Worm (Caenorhabditis elegans): ENCODE results near the gene F33H12.7.
"Not testable (repeated sequence)": the region's sequence is repeated elsewhere in the genome, so short reads cannot be mapped to it uniquely, and the experiment has no call there.

- TF ChIP-seq nfya-1 (tag; optimal IDR thresholded peaks at IDR 0.05; ENCODE audit: insufficient read depth); lin-15B (tag; optimal IDR thresholded peaks at IDR 0.05); nhr-237 (tag; optimal IDR thresholded peaks at IDR 0.05); unc-39 (tag; optimal IDR thresholded peaks at IDR 0.05); ztf-11 (tag; optimal IDR thresholded peaks at IDR 0.05); nhr-77 (tag; optimal IDR thresholded peaks at IDR 0.05); nhr-11 (tag; optimal IDR thresholded peaks at IDR 0.05); nhr-76 (tag; optimal IDR thresholded peaks at IDR 0.05); elt-1 (tag; optimal IDR thresholded peaks at IDR 0.05); ama-1 (optimal IDR thresholded peaks at IDR 0.05): not testable (repeated sequence)
- peak; percentile 32 for TF ChIP-seq nhr-12 (tag; optimal IDR thresholded peaks at IDR 0.05)
Measured at ce11 chrII:2570384-2570964, 16.2 kb downstream of the F33H12.7 start.

All from whole organism, L3 larva.